Fruit fly (Drosophila melanogaster) whole organism, pupa: ENCODE data around the gene CG15468.

Experiments
- CG13204 ChIP-seq: fragments of 200-800 bp; sonication (Bioruptor generic); optimal IDR thresholded peaks from 2 replicates; lab custom pipeline; 2018; ENCODE audit warnings: missing biosample characterization, mild to moderate bottlenecking, missing genetic modification characterization, moderate library complexity
- CG14655 ChIP-seq: fragments of 200-800 bp; sonication (Bioruptor generic); optimal IDR thresholded peaks from 3 replicates; lab custom pipeline; 2017; ENCODE audit warnings: mild to moderate bottlenecking, missing biosample characterization, missing genetic modification reagents, missing genetic modification characterization
- CG15710 ChIP-seq: fragments of 200-800 bp; sonication (Bioruptor generic); optimal IDR thresholded peaks from 2 replicates; lab custom pipeline; 2018; ENCODE audit warnings: missing biosample characterization, mild to moderate bottlenecking, missing genetic modification characterization, moderate library complexity
- CG34367 ChIP-seq: fragments of 200-800 bp; sonication (Bioruptor generic); optimal IDR thresholded peaks from 2 replicates; lab custom pipeline; 2018; ENCODE audit warnings: missing biosample characterization, mild to moderate bottlenecking, missing genetic modification characterization
- CG8159 ChIP-seq: fragments of 200-800 bp; sonication (Bioruptor generic); optimal IDR thresholded peaks from 3 replicates; lab custom pipeline; 2018; ENCODE audit warnings: missing biosample characterization, mild to moderate bottlenecking, missing genetic modification characterization, moderate library complexity
- D1 ChIP-seq: fragments of 200-800 bp; sonication (Bioruptor generic); optimal IDR thresholded peaks from 2 replicates; lab custom pipeline; 2018; ENCODE audit warnings: missing biosample characterization, mild to moderate bottlenecking, missing genetic modification characterization, moderate library complexity
- EcR ChIP-seq: fragments of 200-800 bp; sonication (Bioruptor generic); optimal IDR thresholded peaks from 3 replicates; lab custom pipeline; 2019; ENCODE audit warnings: missing biosample characterization, missing genetic modification characterization, mild to moderate bottlenecking, moderate library complexity, missing genetic modification reagents
- Ets98B ChIP-seq: fragments of 200-800 bp; sonication (Bioruptor generic); IDR thresholded peaks from 2 replicates; pipeline ENCODE4 v1.3.6; 2022; ENCODE audit warnings: missing biosample characterization, missing genetic modification characterization
- Pif1A ChIP-seq: fragments of 200-800 bp; sonication (Bioruptor generic); optimal IDR thresholded peaks from 3 replicates; lab custom pipeline; 2016; ENCODE audit warnings: missing biosample characterization, missing genetic modification characterization
- Pif1B ChIP-seq: fragments of 200-800 bp; sonication (Bioruptor generic); optimal IDR thresholded peaks from 3 replicates; lab custom pipeline; 2016; ENCODE audit warnings: missing biosample characterization, missing genetic modification characterization
- rn ChIP-seq: fragments of 200-800 bp; sonication (Bioruptor generic); IDR thresholded peaks from 2 replicates; pipeline ENCODE4 v1.3.6; 2022; ENCODE audit warnings: missing biosample characterization, missing genetic modification characterization

dm6 chrX:4938072-4938336, 22.9 kb downstream of the CG15468 start, which contains the start of gene CG44774:
- no peak for TF ChIP-seq CG8159 (tag; lab: Kevin White, UChicago)
- no peak for TF ChIP-seq EcR (GFP tag; lab: Kevin White, UChicago)
- TF ChIP-seq Pif1B (GFP tag; lab: Kevin White, UChicago), result no peak
- no peak for TF ChIP-seq CG34367 (tag; lab: Kevin White, UChicago)
- TF ChIP-seq Ets98B (GFP tag; lab: Robert Waterston, UW), result no peak
- TF ChIP-seq CG14655 (GFP tag; lab: Kevin White, UChicago), result no peak
- no peak for TF ChIP-seq Pif1A (GFP tag; lab: Kevin White, UChicago)
- TF ChIP-seq D1, result no peak
- TF ChIP-seq CG15710 (tag; lab: Kevin White, UChicago), result no peak
- no peak for TF ChIP-seq CG13204 (GFP tag; lab: Kevin White, UChicago)
- TF ChIP-seq rn, result no peak
